Fruit fly (Drosophila melanogaster) whole organism, embryonic: ENCODE measurements around the gene CG10337.

ENCODE experiments used
- CG10274 ChIP-seq: fragments of 200-800 bp; sonication (Bioruptor generic); optimal IDR thresholded peaks from 3 replicates; lab custom pipeline; 2017; ENCODE audit warnings: missing biosample characterization, mild to moderate bottlenecking, missing genetic modification characterization
- CG10462 ChIP-seq: fragments of 200-800 bp; sonication (Bioruptor generic); optimal IDR thresholded peaks from 2 replicates; lab custom pipeline; 2016; ENCODE audit warnings: missing biosample characterization, missing genetic modification characterization
- CG10543 ChIP-seq: fragments of 200-800 bp; sonication (Bioruptor generic); optimal IDR thresholded peaks from 3 replicates; lab custom pipeline; 2017; ENCODE audit warnings: missing biosample characterization, mild to moderate bottlenecking, missing genetic modification characterization, moderate library complexity
- CG10565 ChIP-seq: fragments of 200-800 bp; sonication (Bioruptor generic); optimal IDR thresholded peaks from 3 replicates; lab custom pipeline; 2016; ENCODE audit warnings: missing biosample characterization, mild to moderate bottlenecking, missing genetic modification characterization
- CG11085 ChIP-seq: fragments of 200-800 bp; sonication (Bioruptor generic); IDR thresholded peaks from 2 replicates; pipeline ENCODE4 v1.3.6; 2022; ENCODE audit warnings: missing biosample characterization, missing genetic modification characterization
- CG12219 ChIP-seq: fragments of 200-800 bp; sonication (Bioruptor generic); optimal IDR thresholded peaks from 3 replicates; lab custom pipeline; 2018; ENCODE audit warnings: missing biosample characterization, mild to moderate bottlenecking, missing genetic modification characterization
- CG13123 ChIP-seq: fragments of 200-800 bp; sonication (Bioruptor generic); optimal IDR thresholded peaks from 2 replicates; lab custom pipeline; 2016; ENCODE audit warnings: missing biosample characterization, missing genetic modification characterization
- CG13287 ChIP-seq: fragments of 200-800 bp; sonication (Bioruptor generic); IDR thresholded peaks from 2 replicates; pipeline ENCODE4 v1.3.6; 2022; ENCODE audit warnings: missing biosample characterization, missing genetic modification characterization; ENCODE audit not compliant: partially characterized antibody
- CG14710 ChIP-seq: fragments of 200-800 bp; sonication (Bioruptor generic); optimal IDR thresholded peaks from 3 replicates; lab custom pipeline; 2019; ENCODE audit warnings: missing biosample characterization, mild to moderate bottlenecking, missing genetic modification characterization, moderate library complexity
- CG15601 ChIP-seq: fragments of 200-800 bp; sonication (Bioruptor generic); optimal IDR thresholded peaks from 3 replicates; lab custom pipeline; 2019; ENCODE audit warnings: missing biosample characterization, mild to moderate bottlenecking, missing genetic modification characterization, moderate library complexity
- CG15696 ChIP-seq: fragments of 200-800 bp; sonication (Bioruptor generic); optimal IDR thresholded peaks from 2 replicates; lab custom pipeline; 2019; ENCODE audit warnings: missing biosample characterization, mild to moderate bottlenecking, missing genetic modification characterization, moderate library complexity
- CG17328 ChIP-seq: fragments of 200-800 bp; sonication (Bioruptor generic); IDR thresholded peaks from 2 replicates; pipeline ENCODE4 v1.3.6; 2022; ENCODE audit warnings: missing biosample characterization, missing genetic modification characterization
- CG18262 ChIP-seq: fragments of 200-800 bp; optimal IDR thresholded peaks from 3 replicates; lab custom pipeline; 2019; ENCODE audit warnings: missing biosample characterization, mild to moderate bottlenecking, missing genetic modification characterization, moderate library complexity
- CG2199 ChIP-seq: fragments of 200-800 bp; sonication (Bioruptor generic); IDR thresholded peaks from 3 replicates; pipeline ENCODE4 v1.3.6; 2022; ENCODE audit warnings: missing biosample characterization, missing genetic modification characterization
- CG2712 ChIP-seq: fragments of 200-800 bp; optimal IDR thresholded peaks from 3 replicates; lab custom pipeline; 2019; ENCODE audit warnings: missing biosample characterization, mild to moderate bottlenecking, missing genetic modification characterization, moderate library complexity
- CG30403 ChIP-seq: fragments of 200-800 bp; sonication (Bioruptor generic); optimal IDR thresholded peaks from 3 replicates; lab custom pipeline; 2016; ENCODE audit warnings: missing biosample characterization, missing genetic modification characterization
- CG33213 ChIP-seq: fragments of 200-800 bp; sonication (Bioruptor generic); optimal IDR thresholded peaks from 3 replicates; lab custom pipeline; 2016; ENCODE audit warnings: missing biosample characterization, missing genetic modification characterization
- CG34376 ChIP-seq: fragments of 200-800 bp; sonication (Bioruptor generic); optimal IDR thresholded peaks from 2 replicates; lab custom pipeline; 2018; ENCODE audit warnings: missing biosample characterization, mild to moderate bottlenecking, missing genetic modification characterization
- CG6813 ChIP-seq: fragments of 200-800 bp; sonication (Bioruptor generic); optimal IDR thresholded peaks from 2 replicates; lab custom pipeline; 2017; ENCODE audit warnings: missing biosample characterization, missing genetic modification characterization, mild to moderate bottlenecking, moderate library complexity, missing genetic modification reagents
- CG7357 ChIP-seq: fragments of 200-800 bp; sonication (Bioruptor generic); IDR thresholded peaks from 3 replicates; pipeline ENCODE4 v1.3.6; 2022; ENCODE audit warnings: missing biosample characterization, missing genetic modification characterization
- CG7963 ChIP-seq: fragments of 200-800 bp; sonication (Bioruptor generic); IDR thresholded peaks from 3 replicates; pipeline ENCODE4 v1.3.6; 2022; ENCODE audit warnings: missing biosample characterization, missing genetic modification characterization; ENCODE audit not compliant: partially characterized antibody
- CG8089 ChIP-seq: fragments of 200-800 bp; sonication (Bioruptor generic); optimal IDR thresholded peaks from 3 replicates; lab custom pipeline; 2016; ENCODE audit warnings: missing biosample characterization, missing genetic modification characterization
- Chrac-16 ChIP-seq: fragments of 200-800 bp; sonication (Bioruptor generic); optimal IDR thresholded peaks from 3 replicates; lab custom pipeline; 2016; ENCODE audit warnings: missing biosample characterization, missing genetic modification characterization
- Elba2 ChIP-seq: fragments of 200-800 bp; sonication (Bioruptor generic); optimal IDR thresholded peaks from 3 replicates; lab custom pipeline; 2016; ENCODE audit warnings: missing biosample characterization, missing genetic modification characterization
- Fer1 ChIP-seq: fragments of 200-800 bp; sonication (Bioruptor generic); optimal IDR thresholded peaks from 2 replicates; lab custom pipeline; 2017; ENCODE audit warnings: missing biosample characterization, mild to moderate bottlenecking, missing genetic modification characterization
- GATAe ChIP-seq: fragments of 200-800 bp; sonication (Bioruptor generic); conservative IDR thresholded peaks from 2 replicates; pipeline ENCODE4 v1.3.6; 2022; ENCODE audit warnings: missing biosample characterization, missing genetic modification characterization
- HmgZ ChIP-seq: fragments of 200-800 bp; sonication (Bioruptor generic); optimal IDR thresholded peaks from 2 replicates; lab custom pipeline; 2018; ENCODE audit warnings: missing biosample characterization, mild to moderate bottlenecking, missing genetic modification characterization
- Hr3 ChIP-seq: fragments of 200-800 bp; sonication (Bioruptor generic); optimal IDR thresholded peaks from 3 replicates; lab custom pipeline; 2016; ENCODE audit warnings: missing biosample characterization, missing genetic modification characterization
- Jarid2 ChIP-seq: fragments of 200-800 bp; sonication (Bioruptor generic); optimal IDR thresholded peaks from 3 replicates; lab custom pipeline; 2017; ENCODE audit warnings: mild to moderate bottlenecking, missing biosample characterization, missing genetic modification reagents, missing genetic modification characterization
- MBD-R2 ChIP-seq: fragments of 200-800 bp; sonication (Bioruptor generic); IDR thresholded peaks from 2 replicates; pipeline ENCODE4 v1.3.6; 2022; ENCODE audit warnings: missing biosample characterization, missing genetic modification characterization
- Med ChIP-seq: fragments of 200-800 bp; sonication (Bioruptor generic); peaks from one replicate; lab custom pipeline; 2016; ENCODE audit warnings: missing biosample characterization, missing genetic modification characterization, mild to moderate bottlenecking, inconsistent platforms, moderate library complexity
- ash1 ChIP-seq: fragments of 200-800 bp; sonication (Bioruptor generic); optimal IDR thresholded peaks from 2 replicates; lab custom pipeline; 2018; ENCODE audit warnings: missing biosample characterization, mild to moderate bottlenecking, missing genetic modification characterization
- bab2 ChIP-seq: fragments of 200-800 bp; sonication (Bioruptor generic); optimal IDR thresholded peaks from 2 replicates; lab custom pipeline; 2016; ENCODE audit warnings: missing biosample characterization, missing genetic modification characterization
- cad ChIP-seq: fragments of >200 bp; optimal IDR thresholded peaks from 2 replicates; lab custom pipeline; 2017; ENCODE audit warnings: missing biosample characterization, missing genetic modification characterization
- chn ChIP-seq: fragments of 200-800 bp; sonication (Bioruptor generic); optimal IDR thresholded peaks from 2 replicates; lab custom pipeline; 2016; ENCODE audit warnings: missing biosample characterization, missing genetic modification characterization
- crc ChIP-seq: fragments of 200-800 bp; sonication (Bioruptor generic); optimal IDR thresholded peaks from 2 replicates; lab custom pipeline; 2016; ENCODE audit warnings: missing biosample characterization, missing genetic modification characterization
- crp ChIP-seq, 2 experiments: fragments of 200-800 bp; sonication (Bioruptor generic); optimal IDR thresholded peaks; 2 replicates in 1 of 2; 3 replicates in 1 of 2; lab custom pipeline; 2017; ENCODE audit warnings: missing biosample characterization in 2 of 2, missing genetic modification characterization in 2 of 2, mild to moderate bottlenecking in 1 of 2, moderate library complexity in 1 of 2
- dm ChIP-seq: fragments of 200-800 bp; sonication (Bioruptor generic); optimal IDR thresholded peaks from 3 replicates; lab custom pipeline; 2016; ENCODE audit warnings: missing biosample characterization, missing genetic modification characterization
- en ChIP-seq: fragments of 200-800 bp; sonication (Bioruptor generic); optimal IDR thresholded peaks from 2 replicates; lab custom pipeline; 2016; ENCODE audit warnings: missing biosample characterization, missing genetic modification characterization
- exex ChIP-seq: fragments of 200-800 bp; sonication (Bioruptor generic); optimal IDR thresholded peaks from 4 replicates; lab custom pipeline; 2018; ENCODE audit warnings: missing biosample characterization, mild to moderate bottlenecking, missing genetic modification characterization, moderate library complexity
- hb ChIP-seq: fragments of 200-800 bp; sonication (Bioruptor generic); IDR thresholded peaks from 3 replicates; pipeline ENCODE4 v1.3.6; 2022; ENCODE audit warnings: missing biosample characterization, missing genetic modification characterization; ENCODE audit not compliant: partially characterized antibody
- jing ChIP-seq: fragments of 200-800 bp; sonication (Bioruptor generic); optimal IDR thresholded peaks from 2 replicates; lab custom pipeline; 2018; ENCODE audit warnings: missing biosample characterization, mild to moderate bottlenecking, missing genetic modification characterization
- mirr ChIP-seq: fragments of 200-800 bp; sonication (Bioruptor generic); optimal IDR thresholded peaks from 3 replicates; lab custom pipeline; 2018; ENCODE audit warnings: missing biosample characterization, mild to moderate bottlenecking, missing genetic modification characterization
- odd ChIP-seq: fragments of 200-800 bp; sonication (Bioruptor generic); optimal IDR thresholded peaks from 2 replicates; lab custom pipeline; 2017; ENCODE audit warnings: missing biosample characterization, mild to moderate bottlenecking, missing genetic modification characterization
- row ChIP-seq: fragments of 200-800 bp; sonication (Bioruptor generic); IDR thresholded peaks from 3 replicates; pipeline ENCODE4 v1.3.6; 2022; ENCODE audit warnings: missing biosample characterization, missing genetic modification characterization
- sc ChIP-seq, 3 experiments: fragments of >200 bp in 2 of 3; fragments of 200-800 bp in 1 of 3; sonication (Bioruptor generic) in 1 of 3; optimal IDR thresholded peaks; 2 replicates in 2 of 3; 3 replicates in 1 of 3; lab custom pipeline; 2017; ENCODE audit warnings: mild to moderate bottlenecking in 1 of 3, missing biosample characterization in 1 of 3, missing genetic modification characterization in 1 of 3, missing genetic modification reagents in 1 of 3
- sd ChIP-seq: fragments of 200-800 bp; sonication (Bioruptor generic); optimal IDR thresholded peaks from 3 replicates; lab custom pipeline; 2018; ENCODE audit warnings: missing biosample characterization, mild to moderate bottlenecking, missing genetic modification characterization, moderate library complexity
- sug ChIP-seq: fragments of 200-800 bp; optimal IDR thresholded peaks from 2 replicates; lab custom pipeline; 2019; ENCODE audit warnings: missing biosample characterization, mild to moderate bottlenecking, missing genetic modification characterization, moderate library complexity
- usp ChIP-seq: fragments of >200 bp; optimal IDR thresholded peaks from 2 replicates; lab custom pipeline; 2017; ENCODE audit warnings: missing biosample characterization, missing genetic modification characterization

Gene CG10337

DNA sequence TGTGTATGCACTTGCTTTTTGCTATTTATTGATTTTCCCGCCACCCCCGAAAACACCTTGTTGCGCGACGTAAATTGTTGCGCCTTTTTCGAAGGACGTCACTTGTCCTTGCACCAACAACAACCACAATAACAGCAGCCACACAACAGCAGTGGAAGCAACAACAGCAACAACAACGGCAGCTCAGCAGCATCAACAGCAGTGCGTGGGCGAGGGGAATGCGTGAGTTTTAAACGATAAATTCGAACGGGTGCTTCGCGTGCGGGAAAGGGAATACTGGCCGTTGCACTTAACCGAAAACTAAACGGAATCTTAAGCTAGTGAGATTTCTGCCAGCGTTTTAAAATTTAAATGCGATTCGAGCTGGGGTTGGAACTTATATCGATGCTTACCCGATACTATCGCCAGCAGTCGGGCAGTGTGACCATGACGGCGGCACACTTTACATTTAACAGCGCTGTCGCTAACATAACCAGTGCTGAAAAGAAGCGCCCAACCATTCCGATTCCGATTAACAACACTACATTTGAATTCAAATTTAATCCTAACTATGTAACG is 38.3 kb downstream of the CG10337 start, which contains the start of gene cyst (continued):
- peak; percentile 36 for TF ChIP-seq dm
- TF ChIP-seq CG7963 (GFP tag; lab: Robert Waterston, UW) = peak; percentile 95
- TF ChIP-seq CG33213 (GFP tag; lab: Kevin White, UChicago) = peak; percentile 69
- TF ChIP-seq CG13123 (GFP tag; lab: Kevin White, UChicago) = peak; percentile 14
- TF ChIP-seq CG13287 (GFP tag; lab: Robert Waterston, UW) = peak; percentile 92
- TF ChIP-seq Chrac-16 (GFP tag; lab: Kevin White, UChicago) = no peak
- no peak for TF ChIP-seq CG10462
- TF ChIP-seq CG15696 (tag; lab: Kevin White, UChicago) = no peak
- peak; percentile 94 for TF ChIP-seq hb (GFP tag; lab: Robert Waterston, UW)
- TF ChIP-seq odd (GFP tag; lab: Kevin White, UChicago) = no peak
- no peak for TF ChIP-seq CG10565 (GFP tag; lab: Kevin White, UChicago)
- no peak for TF ChIP-seq CG15601 (tag; lab: Kevin White, UChicago)
- TF ChIP-seq CG30403 (GFP tag; lab: Kevin White, UChicago) = peak; percentile 43
- TF ChIP-seq Elba2 (GFP tag; lab: Kevin White, UChicago) = no peak
- TF ChIP-seq ash1 (GFP tag; lab: Kevin White, UChicago) = no peak
- TF ChIP-seq CG11085 (GFP tag; lab: Robert Waterston, UW) = no peak
- peak; percentile 47 for TF ChIP-seq chn (GFP tag; lab: Kevin White, UChicago)
- no peak for TF ChIP-seq usp (GFP tag; lab: Kevin White, UChicago)

DNA sequence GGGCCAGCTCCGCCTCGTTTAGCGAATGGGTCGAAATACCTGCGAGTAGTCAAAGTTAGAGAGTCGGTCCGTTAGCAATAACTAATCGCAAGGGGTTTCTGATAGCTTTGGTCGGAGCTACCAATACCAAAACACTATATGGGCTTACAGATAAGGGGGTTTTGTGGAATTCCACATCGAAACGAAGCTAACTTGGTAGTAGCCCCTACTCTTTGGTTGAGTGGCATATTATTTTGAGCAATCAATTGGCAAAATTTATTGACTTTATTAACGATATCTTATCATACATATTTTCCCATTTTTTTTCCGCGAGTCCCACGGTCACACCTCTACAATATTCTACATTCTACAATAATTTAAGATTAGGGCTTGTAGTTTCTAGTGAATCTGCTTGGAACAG is 40.4 kb downstream of the CG10337 start:
- TF ChIP-seq CG10543 (GFP tag; lab: Kevin White, UChicago) (peak; percentile 43), jing (GFP tag; lab: Kevin White, UChicago) (no peak), sc (optimal IDR thresholded peaks at IDR 0.05; lab: Kevin White, UChicago) (no peak), sc (GFP tag; optimal IDR thresholded peaks at IDR 0.05; lab: Kevin White, UChicago) (no peak), Hr3 (no peak), Jarid2 (no peak), en (GFP tag; lab: Kevin White, UChicago) (no peak), HmgZ (tag; lab: Kevin White, UChicago) (peak; percentile 51), CG6813 (GFP tag; lab: Kevin White, UChicago) (no peak), Med (GFP tag; lab: Kevin White, UChicago) (peak; percentile 8), CG18262 (tag; lab: Kevin White, UChicago) (no peak), MBD-R2 (GFP tag; lab: Robert Waterston, UW) (0 out of 2 replicates have a peak, but pooled peaks have one; percentile 15), crc (GFP tag; lab: Kevin White, UChicago) (no peak), crp (GFP tag; optimal IDR thresholded peaks at IDR 0.05; lab: Kevin White, UChicago) (no peak), CG2199 (GFP tag; lab: Robert Waterston, UW) (no peak), row (GFP tag; lab: Robert Waterston, UW) (peak; percentile 35; the same call in 1 of the 3 replicates), bab2 (GFP tag; lab: Kevin White, UChicago) (no peak), CG2712 (tag; lab: Kevin White, UChicago) (no peak), CG34376 (GFP tag; lab: Kevin White, UChicago) (peak; percentile 47), exex (peak; percentile 70), mirr (GFP tag; lab: Kevin White, UChicago) (peak; percentile 42), CG7357 (GFP tag; lab: Robert Waterston, UW) (0 out of 3 replicates have a peak, but pooled peaks have one; percentile 18), sug (tag; lab: Kevin White, UChicago) (peak; percentile 20), CG14710 (tag; lab: Kevin White, UChicago) (no peak), GATAe (GFP tag; lab: Robert Waterston, UW) (peak; percentile 87), CG8089 (no peak), CG17328 (GFP tag; lab: Robert Waterston, UW) (no peak), sd (tag; lab: Kevin White, UChicago) (peak; percentile 96), cad (GFP tag; lab: Kevin White, UChicago) (no peak), Fer1 (GFP tag; lab: Kevin White, UChicago) (peak; percentile 23), CG10274 (GFP tag; lab: Kevin White, UChicago) (peak; percentile 97), CG12219 (GFP tag; lab: Kevin White, UChicago) (no peak)
